Fruit fly (Drosophila melanogaster): Measurements from ENCODE around the gene brk.

brk gene

dm6 chrX:7293874-7294559 is 13.7 kb upstream of the brk start (continued):
- TF ChIP-seq CG6813 (GFP tag; optimal IDR thresholded peaks at IDR 0.05) (peak; percentile 88), CG3407 (GFP tag; optimal IDR thresholded peaks at IDR 0.05) (peak; percentile 93), Dek (tag; optimal IDR thresholded peaks at IDR 0.05) (peak; percentile 85), ERR (GFP tag; optimal IDR thresholded peaks at IDR 0.05) (no peak), gce (GFP tag; IDR thresholded peaks at IDR 0.05) (peak; percentile 71; the same call in 2 of the 3 replicates), CG10366 (GFP tag; IDR thresholded peaks at IDR 0.05) (peak; percentile 65), CG15073 (GFP tag; optimal IDR thresholded peaks at IDR 0.05) (peak; percentile 58), hb (GFP tag; IDR thresholded peaks at IDR 0.05; ENCODE audit: partially characterized antibody) (no peak), pfk (GFP tag; optimal IDR thresholded peaks at IDR 0.05) (peak; percentile 53), luna (GFP tag; optimal IDR thresholded peaks at IDR 0.05) (no peak), MBD-R2 (GFP tag; IDR thresholded peaks at IDR 0.05) (no peak; the same call in 1 of the 2 replicates), Sox102F (GFP tag; optimal IDR thresholded peaks at IDR 0.05) (peak; percentile 95), stc (GFP tag; IDR thresholded peaks at IDR 0.05) (peak; percentile 87), chif (GFP tag; optimal IDR thresholded peaks at IDR 0.05) (peak; percentile 2 to 56), CG17385 (GFP tag; optimal IDR thresholded peaks at IDR 0.05) (peak; percentile 85), slp2 (GFP tag; optimal IDR thresholded peaks at IDR 0.05) (no peak), trem (tag; optimal IDR thresholded peaks at IDR 0.05) (peak; percentile 94), CG33557 (GFP tag; optimal IDR thresholded peaks at IDR 0.05) (peak; percentile 96), CG11456 (GFP tag; IDR thresholded peaks at IDR 0.05) (peak; percentile 60; the same call in 2 of the 3 replicates), CG12071 (GFP tag; optimal IDR thresholded peaks at IDR 0.05) (peak; percentile 68), dmrt11E (tag; optimal IDR thresholded peaks at IDR 0.05) (peak; percentile 97), Awh (GFP tag; IDR thresholded peaks at IDR 0.05) (peak; percentile 85), h (optimal IDR thresholded peaks at IDR 0.05) (no peak), bbx (GFP tag; IDR thresholded peaks at IDR 0.05; ENCODE audit: partially characterized antibody) (no peak), CG2116 (GFP tag; optimal IDR thresholded peaks at IDR 0.05) (peak; percentile 57), ham (GFP tag; IDR thresholded peaks at IDR 0.05) (no peak), CG12299 (tag; optimal IDR thresholded peaks at IDR 0.05) (peak; percentile 93), CG8089 (GFP tag; optimal IDR thresholded peaks at IDR 0.05) (no peak), CG10462 (GFP tag; optimal IDR thresholded peaks at IDR 0.05) (peak; percentile 52), wor (GFP tag; IDR thresholded peaks at IDR 0.05) (peak; percentile 88), CkIIα-i1 (GFP tag; IDR thresholded peaks at IDR 0.05) (no peak), phol (tag; optimal IDR thresholded peaks at IDR 0.05) (peak; percentile 96), CG11504 (tag; optimal IDR thresholded peaks at IDR 0.05) (peak; percentile 93), ttk (GFP tag; IDR thresholded peaks at IDR 0.05) (peak; percentile 82), stwl (tag; optimal IDR thresholded peaks at IDR 0.05) (peak; percentile 49), CG14710 (tag; optimal IDR thresholded peaks at IDR 0.05) (peak; percentile 95), bowl (GFP tag; IDR thresholded peaks at IDR 0.05) (peak; percentile 24; the same call in 1 of the 2 replicates), PHDP (tag; optimal IDR thresholded peaks at IDR 0.05) (peak; percentile 93), HLH3B (GFP tag; IDR thresholded peaks at IDR 0.05) (peak; percentile 84), CG9437 (GFP tag; optimal IDR thresholded peaks at IDR 0.05) (peak; percentile 81), toy (GFP tag; IDR thresholded peaks at IDR 0.05) (no peak), CG15011 (GFP tag; optimal IDR thresholded peaks at IDR 0.05) (peak; percentile 79), CG1024 (GFP tag; IDR thresholded peaks at IDR 0.05) (peak; percentile 50), Spps (tag; optimal IDR thresholded peaks at IDR 0.05) (peak; percentile 93), schlank (tag; optimal IDR thresholded peaks at IDR 0.05) (peak; percentile 4), so (GFP tag; IDR thresholded peaks at IDR 0.05) (peak; percentile 89), nerfin-1 (tag; optimal IDR thresholded peaks at IDR 0.05) (peak; percentile 95), dan (GFP tag; IDR thresholded peaks at IDR 0.05) (no peak), CG32767 (GFP tag; IDR thresholded peaks at IDR 0.05) (peak; percentile 74), Dp (GFP tag; optimal IDR thresholded peaks at IDR 0.05) (no peak)
